Worm (Caenorhabditis elegans) whole organism, L1 larva: ENCODE data around the gene ets-8.

Source experiments
- mep-1 ChIP-seq: fragments of 150-350 bp; optimal IDR thresholded peaks from 2 replicates; lab custom pipeline; 2014; ENCODE audit warnings: missing biosample characterization, missing genetic modification characterization
- nhr-47 ChIP-seq: sonication (generic microtip); optimal IDR thresholded peaks from 2 replicates; lab custom pipeline; 2016; ENCODE audit warnings: mild to moderate bottlenecking, missing genetic modification characterization, moderate library complexity, missing compliant biosample characterization
- rnt-1 ChIP-seq: sonication (generic microtip); optimal IDR thresholded peaks from 2 replicates; lab custom pipeline; 2016; ENCODE audit warnings: mild to moderate bottlenecking, missing genetic modification characterization, moderate library complexity, missing compliant biosample characterization
- ztf-4 ChIP-seq: fragments of 150-350 bp; optimal IDR thresholded peaks from 2 replicates; lab custom pipeline; 2014; ENCODE audit warnings: missing biosample characterization, missing genetic modification characterization

ce11 chrIV:1121511-1121910 lies 38.8 kb downstream of the ets-8 start:
- TF ChIP-seq nhr-47: no peak
- TF ChIP-seq ztf-4 (tag; lab: Kevin White, UChicago): no peak
- no peak for TF ChIP-seq rnt-1
- no peak for TF ChIP-seq mep-1
